Fruit fly (Drosophila melanogaster): ENCODE results near the gene CG7368.

CG7368 gene

dm6 chr3L:11623245-11623883 lies 26.4 kb downstream of the CG7368 start (continued):
- TF ChIP-seq CG34224 (GFP tag; IDR thresholded peaks at IDR 0.05; ENCODE audit: partially characterized antibody) = peak; percentile 25; the same call in 1 of the 3 replicates
- TF ChIP-seq cwo (GFP tag; optimal IDR thresholded peaks at IDR 0.05) = no peak
- no peak for TF ChIP-seq Lpt (GFP tag; optimal IDR thresholded peaks at IDR 0.05)
- TF ChIP-seq CG2120 (GFP tag; optimal IDR thresholded peaks at IDR 0.05) = no peak

DNA sequence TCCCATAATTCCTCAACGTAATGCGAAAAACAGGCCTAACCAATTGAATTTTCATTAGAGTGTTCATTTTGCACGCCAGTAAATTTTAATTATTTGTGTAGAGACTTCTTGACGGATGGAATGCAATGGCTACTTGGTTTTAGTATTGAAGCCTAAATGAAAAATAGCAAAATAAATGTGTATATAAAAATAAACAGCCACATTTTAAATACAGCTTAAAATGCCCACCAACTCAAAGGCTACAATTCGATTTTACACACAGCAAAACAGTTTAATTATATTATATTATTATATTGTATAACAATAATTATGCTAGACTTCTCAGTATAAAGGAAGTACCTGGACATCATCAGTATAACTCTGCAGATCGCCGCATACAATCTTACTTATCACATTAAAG lies 27.3 kb downstream of the CG7368 start, which contains the start of gene Akr1B:
Gene Akr1B (minus strand): TSS at position 101 of the 400 bp plus-strand sequence.
- TF ChIP-seq ftz-f1 (GFP tag; optimal IDR thresholded peaks at IDR 0.05) (no peak), pum (GFP tag; optimal IDR thresholded peaks at IDR 0.05) (no peak), Six4 (GFP tag; optimal IDR thresholded peaks at IDR 0.05) (no peak), NC2α (GFP tag; optimal IDR thresholded peaks at IDR 0.05) (no peak), wor (GFP tag; IDR thresholded peaks at IDR 0.05) (no peak), crp (GFP tag; optimal IDR thresholded peaks at IDR 0.05) (no peak), nerfin-2 (GFP tag; IDR thresholded peaks at IDR 0.05; ENCODE audit: partially characterized antibody) (no peak), CG10274 (GFP tag; optimal IDR thresholded peaks at IDR 0.05) (no peak), ap (GFP tag; IDR thresholded peaks at IDR 0.05) (no peak), dmrt11E (tag; optimal IDR thresholded peaks at IDR 0.05) (no peak), BtbVII (GFP tag; optimal IDR thresholded peaks at IDR 0.05) (no peak), dan (GFP tag; IDR thresholded peaks at IDR 0.05) (no peak), row (GFP tag; IDR thresholded peaks at IDR 0.05) (no peak), Dref (GFP tag; IDR thresholded peaks at IDR 0.05) (no peak), NfI (GFP tag; optimal IDR thresholded peaks at IDR 0.05) (no peak)

DNA sequence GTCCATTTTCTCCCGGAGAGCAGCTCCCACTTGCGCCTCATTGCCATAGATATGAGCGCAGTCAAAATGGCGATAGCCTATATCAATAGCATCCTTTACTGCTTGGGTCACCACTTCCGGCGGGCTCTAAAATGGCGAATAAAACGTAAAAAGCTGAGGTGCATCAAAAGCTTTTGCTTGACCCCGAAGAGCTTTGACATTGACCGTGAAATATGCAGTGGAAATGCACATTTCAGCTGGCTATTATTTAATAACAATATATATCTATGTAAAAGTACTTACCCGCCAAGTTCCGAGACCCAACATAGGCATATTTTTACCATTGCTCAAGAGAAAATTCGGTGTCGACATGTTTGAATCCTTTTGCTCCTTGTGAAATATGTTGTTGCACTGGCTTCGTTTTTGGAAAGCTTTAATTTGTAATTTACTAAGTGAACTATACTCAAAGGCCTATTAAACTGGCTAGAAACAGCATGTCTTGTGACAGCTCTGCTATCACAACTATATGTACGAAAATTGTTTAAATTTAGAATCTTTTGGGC lies 28.7 kb downstream of the CG7368 start, which contains the start of gene CG6083:
Gene CG6083 (minus strand): TSS at position 492 of the 542 bp plus-strand sequence.
- TF ChIP-seq phol (tag; optimal IDR thresholded peaks at IDR 0.05) (peak; percentile 8), Hr78 (GFP tag; optimal IDR thresholded peaks at IDR 0.05) (peak in 1 of 2 experiments; percentile 95), pan (optimal IDR thresholded peaks at IDR 0.05) (no peak), pan (GFP tag; optimal IDR thresholded peaks at IDR 0.05 in 1 of 2, IDR thresholded peaks at IDR 0.05 in 1 of 2) (no peak)

- TF ChIP-seq CG3407 (GFP tag; optimal IDR thresholded peaks at IDR 0.05) (no peak), CG12391 (tag; optimal IDR thresholded peaks at IDR 0.05) (no peak), CG18262 (tag; optimal IDR thresholded peaks at IDR 0.05) (no peak), E2f1 (GFP tag; IDR thresholded peaks at IDR 0.05) (no peak), cg (GFP tag; optimal IDR thresholded peaks at IDR 0.05) (no peak), seq (GFP tag; IDR thresholded peaks at IDR 0.05) (no peak), gem (tag; optimal IDR thresholded peaks at IDR 0.05) (no peak), row (GFP tag; IDR thresholded peaks at IDR 0.05) (peak; percentile 33; the same call in 1 of the 3 replicates), nom (GFP tag; optimal IDR thresholded peaks at IDR 0.05) (no peak), B-H1 (GFP tag; IDR thresholded peaks at IDR 0.05) (no peak), CG3995 (GFP tag; optimal IDR thresholded peaks at IDR 0.05) (no peak), ken (GFP tag; IDR thresholded peaks at IDR 0.05) (no peak), Oli (tag; optimal IDR thresholded peaks at IDR 0.05) (no peak), CG6791 (GFP tag; IDR thresholded peaks at IDR 0.05; ENCODE audit: partially characterized antibody) (peak; percentile 77), Kr (GFP tag; optimal IDR thresholded peaks at IDR 0.05) (no peak), CG9876 (GFP tag; optimal IDR thresholded peaks at IDR 0.05) (no peak), CG4854 (GFP tag; optimal IDR thresholded peaks at IDR 0.05) (no peak), luna (GFP tag; optimal IDR thresholded peaks at IDR 0.05) (no peak), CG43689 (GFP tag; IDR thresholded peaks at IDR 0.05) (no peak), CG13424 (tag; optimal IDR thresholded peaks at IDR 0.05) (no peak), CG16813 (GFP tag; IDR thresholded peaks at IDR 0.05; ENCODE audit: partially characterized antibody) (peak; percentile 74), MTF-1 (GFP tag; optimal IDR thresholded peaks at IDR 0.05; ENCODE audit: borderline replicate concordance) (no peak)
These were observed 29.3 kb downstream of the CG7368 start, which contains the start of gene PCID2 for dm6 chr3L:11626229-11626826. PCID2 (plus strand) TSS chr3L:11626441.

All from whole organism, embryonic.